Fruit fly (Drosophila melanogaster) whole organism, embryonic: ENCODE data around the gene CG2955.

Experiments used
- Bdp1 ChIP-seq: fragments of 200-800 bp; sonication (Bioruptor generic); optimal IDR thresholded peaks from 3 replicates; lab custom pipeline; 2016; ENCODE audit warnings: missing biosample characterization, missing genetic modification characterization
- Bgb ChIP-seq: fragments of 200-800 bp; sonication (Bioruptor generic); IDR thresholded peaks from 2 replicates; pipeline ENCODE4 v1.3.6; 2022; ENCODE audit warnings: missing biosample characterization, missing genetic modification characterization; ENCODE audit not compliant: partially characterized antibody
- CG10431 ChIP-seq: fragments of 200-800 bp; sonication (Bioruptor generic); optimal IDR thresholded peaks from 3 replicates; lab custom pipeline; 2018; ENCODE audit warnings: missing biosample characterization, mild to moderate bottlenecking, missing genetic modification characterization
- CG11696 ChIP-seq: fragments of 200-800 bp; sonication (Bioruptor generic); IDR thresholded peaks from 2 replicates; pipeline ENCODE4 v1.3.6; 2022; ENCODE audit warnings: missing biosample characterization, missing genetic modification characterization
- CG12104 ChIP-seq: fragments of 200-800 bp; sonication (Bioruptor generic); optimal IDR thresholded peaks from 3 replicates; lab custom pipeline; 2016; ENCODE audit warnings: missing biosample characterization, missing genetic modification characterization
- CG1233 ChIP-seq: fragments of 200-800 bp; sonication (Bioruptor generic); optimal IDR thresholded peaks from 4 replicates; lab custom pipeline; 2018; ENCODE audit warnings: missing biosample characterization, mild to moderate bottlenecking, missing genetic modification characterization
- CG12391 ChIP-seq: fragments of 200-800 bp; sonication (Bioruptor generic); optimal IDR thresholded peaks from 3 replicates; lab custom pipeline; 2018; ENCODE audit warnings: missing biosample characterization, mild to moderate bottlenecking, missing genetic modification characterization, moderate library complexity
- CG13287 ChIP-seq: fragments of 200-800 bp; sonication (Bioruptor generic); IDR thresholded peaks from 2 replicates; pipeline ENCODE4 v1.3.6; 2022; ENCODE audit warnings: missing biosample characterization, missing genetic modification characterization; ENCODE audit not compliant: partially characterized antibody
- CG13424 ChIP-seq: fragments of 200-800 bp; sonication (Bioruptor generic); optimal IDR thresholded peaks from 2 replicates; lab custom pipeline; 2019; ENCODE audit warnings: missing biosample characterization, mild to moderate bottlenecking, missing genetic modification characterization, moderate library complexity
- CG14050 ChIP-seq: fragments of 200-800 bp; sonication (Bioruptor generic); IDR thresholded peaks from 3 replicates; pipeline ENCODE4 v1.3.6; 2022; ENCODE audit warnings: missing biosample characterization, missing genetic modification characterization
- CG14441 ChIP-seq: fragments of 200-800 bp; sonication (Bioruptor generic); IDR thresholded peaks from 2 replicates; pipeline ENCODE4 v1.3.6; 2022; ENCODE audit warnings: missing biosample characterization, missing genetic modification characterization
- CG14667 ChIP-seq: fragments of 200-800 bp; sonication (Bioruptor generic); IDR thresholded peaks from 2 replicates; pipeline ENCODE4 v1.3.6; 2022; ENCODE audit warnings: missing biosample characterization, missing genetic modification characterization
- CG15073 ChIP-seq: fragments of 200-800 bp; sonication (Bioruptor generic); optimal IDR thresholded peaks from 2 replicates; lab custom pipeline; 2016; ENCODE audit warnings: missing biosample characterization, missing genetic modification characterization
- CG16813 ChIP-seq: fragments of 200-800 bp; sonication (Bioruptor generic); IDR thresholded peaks from 3 replicates; pipeline ENCODE4 v1.3.6; 2022; ENCODE audit warnings: missing biosample characterization, missing genetic modification characterization; ENCODE audit not compliant: partially characterized antibody
- CG17829 ChIP-seq: fragments of 200-800 bp; optimal IDR thresholded peaks from 2 replicates; lab custom pipeline; 2019; ENCODE audit warnings: missing biosample characterization, mild to moderate bottlenecking, missing genetic modification characterization, moderate library complexity
- CG18599 ChIP-seq: fragments of 200-800 bp; sonication (Bioruptor generic); optimal IDR thresholded peaks from 3 replicates; lab custom pipeline; 2017; ENCODE audit warnings: missing biosample characterization, missing genetic modification characterization, mild to moderate bottlenecking, moderate library complexity, missing genetic modification reagents
- CG2199 ChIP-seq: fragments of 200-800 bp; sonication (Bioruptor generic); IDR thresholded peaks from 3 replicates; pipeline ENCODE4 v1.3.6; 2022; ENCODE audit warnings: missing biosample characterization, missing genetic modification characterization
- CG2875 ChIP-seq: fragments of 200-800 bp; sonication (Bioruptor generic); optimal IDR thresholded peaks from 2 replicates; lab custom pipeline; 2017; ENCODE audit warnings: missing biosample characterization, mild to moderate bottlenecking, missing genetic modification characterization, missing genetic modification reagents
- CG30431 ChIP-seq: fragments of 200-800 bp; sonication (Bioruptor generic); optimal IDR thresholded peaks from 2 replicates; lab custom pipeline; 2017; ENCODE audit warnings: missing biosample characterization, missing genetic modification characterization
- CG3065 ChIP-seq: fragments of 200-800 bp; sonication (Bioruptor generic); optimal IDR thresholded peaks from 2 replicates; lab custom pipeline; 2016; ENCODE audit warnings: missing biosample characterization, missing genetic modification characterization
- CG3163 ChIP-seq: fragments of 200-800 bp; sonication (Bioruptor generic); optimal IDR thresholded peaks from 3 replicates; lab custom pipeline; 2016; ENCODE audit warnings: missing biosample characterization, missing genetic modification characterization
- CG32532 ChIP-seq: fragments of 200-800 bp; sonication (Bioruptor generic); IDR thresholded peaks from 2 replicates; pipeline ENCODE4 v1.3.6; 2022; ENCODE audit warnings: missing biosample characterization, missing genetic modification characterization
- CG32772 ChIP-seq: fragments of 200-800 bp; sonication (Bioruptor generic); IDR thresholded peaks from 2 replicates; pipeline ENCODE4 v1.3.6; 2022; ENCODE audit warnings: missing biosample characterization, missing genetic modification characterization
- CG3995 ChIP-seq: fragments of 200-800 bp; sonication (Bioruptor generic); optimal IDR thresholded peaks from 3 replicates; lab custom pipeline; 2016; ENCODE audit warnings: missing biosample characterization, missing genetic modification characterization
- CG4707 ChIP-seq: fragments of 200-800 bp; sonication (Bioruptor generic); optimal IDR thresholded peaks from 2 replicates; lab custom pipeline; 2018; ENCODE audit warnings: missing biosample characterization, mild to moderate bottlenecking, missing genetic modification characterization, moderate library complexity
- CG6654 ChIP-seq: fragments of 200-800 bp; sonication (Bioruptor generic); optimal IDR thresholded peaks from 2 replicates; lab custom pipeline; 2017; ENCODE audit warnings: missing biosample characterization, mild to moderate bottlenecking, missing genetic modification characterization
- CG6689 ChIP-seq: fragments of 200-800 bp; sonication (Bioruptor generic); IDR thresholded peaks from 2 replicates; pipeline ENCODE4 v1.3.6; 2022; ENCODE audit warnings: missing biosample characterization, missing genetic modification characterization
- CG7271 ChIP-seq: fragments of 200-800 bp; sonication (Bioruptor generic); optimal IDR thresholded peaks from 2 replicates; lab custom pipeline; 2018; ENCODE audit warnings: missing biosample characterization, mild to moderate bottlenecking, missing genetic modification characterization, moderate library complexity
- CG7786 ChIP-seq: fragments of 200-800 bp; sonication (Bioruptor generic); optimal IDR thresholded peaks from 2 replicates; lab custom pipeline; 2016; ENCODE audit warnings: missing biosample characterization, missing genetic modification characterization
- CG9817 ChIP-seq: fragments of 200-800 bp; sonication (Bioruptor generic); optimal IDR thresholded peaks from 2 replicates; lab custom pipeline; 2018; ENCODE audit warnings: missing biosample characterization, mild to moderate bottlenecking, missing genetic modification characterization, moderate library complexity
- Drgx ChIP-seq: fragments of 200-800 bp; sonication (Bioruptor generic); IDR thresholded peaks from 2 replicates; pipeline ENCODE4 v1.3.6; 2022; ENCODE audit warnings: missing biosample characterization, missing genetic modification characterization
- Optix ChIP-seq: fragments of 200-800 bp; sonication (Bioruptor generic); IDR thresholded peaks from 3 replicates; pipeline ENCODE4 v1.3.6; 2022; ENCODE audit warnings: missing biosample characterization, missing genetic modification characterization
- Sry-δ ChIP-seq: fragments of 200-800 bp; sonication (Bioruptor generic); optimal IDR thresholded peaks from 2 replicates; lab custom pipeline; 2016; ENCODE audit warnings: missing biosample characterization, missing genetic modification characterization
- Trl ChIP-seq, 3 experiments: fragments of >200 bp in 2 of 3; fragments of 200-800 bp in 1 of 3; sonication (Bioruptor generic) in 1 of 3; optimal IDR thresholded peaks; 2 replicates in 1 of 3; 3 replicates in 2 of 3; lab custom pipeline; 2016 to 2017; ENCODE audit warnings: missing biosample characterization in 1 of 3, missing genetic modification characterization in 1 of 3
- bowl ChIP-seq: fragments of 200-800 bp; sonication (Bioruptor generic); IDR thresholded peaks from 2 replicates; pipeline ENCODE4 v1.3.6; 2022; ENCODE audit warnings: missing biosample characterization, missing genetic modification characterization
- chinmo ChIP-seq: fragments of 200-800 bp; sonication (Bioruptor generic); IDR thresholded peaks from 4 replicates; pipeline ENCODE4 v1.3.6; 2022; ENCODE audit warnings: missing biosample characterization, missing genetic modification characterization; ENCODE audit not compliant: partially characterized antibody
- dmrt11E ChIP-seq: fragments of 200-800 bp; sonication (Bioruptor generic); optimal IDR thresholded peaks from 3 replicates; lab custom pipeline; 2018; ENCODE audit warnings: missing biosample characterization, mild to moderate bottlenecking, missing genetic modification characterization, moderate library complexity
- dpn ChIP-seq, 2 experiments: fragments of 200-800 bp; sonication (Bioruptor generic); optimal IDR thresholded peaks; 3 replicates each; lab custom pipeline; 2016; ENCODE audit warnings: missing biosample characterization in 2 of 2, missing genetic modification characterization in 2 of 2
- dysf ChIP-seq: fragments of 200-800 bp; sonication (Bioruptor generic); IDR thresholded peaks from 3 replicates; pipeline ENCODE4 v1.3.6; 2022; ENCODE audit warnings: missing biosample characterization, missing genetic modification characterization
- hth ChIP-seq: fragments of >200 bp; optimal IDR thresholded peaks from 2 replicates; lab custom pipeline; 2017; ENCODE audit warnings: inconsistent platforms
- klu ChIP-seq: fragments of 200-800 bp; sonication (Bioruptor generic); IDR thresholded peaks from 2 replicates; pipeline ENCODE4 v1.3.6; 2022; ENCODE audit warnings: missing biosample characterization, missing genetic modification characterization
- lov ChIP-seq, 2 experiments: fragments of 200-800 bp in 1 of 2; fragments of >200 bp in 1 of 2; sonication (Bioruptor generic) in 1 of 2; IDR thresholded peaks in 1 of 2; optimal IDR thresholded peaks in 1 of 2; 2 replicates in 1 of 2; 3 replicates in 1 of 2; pipeline versions ENCODE4 v1.3.6 to Lab custom; 2017 to 2022; ENCODE audit warnings: missing biosample characterization in 1 of 2, missing genetic modification characterization in 1 of 2
- maf-S ChIP-seq: fragments of 200-800 bp; sonication (Bioruptor generic); optimal IDR thresholded peaks from 2 replicates; lab custom pipeline; 2016; ENCODE audit warnings: missing biosample characterization, missing genetic modification characterization
- nom ChIP-seq: fragments of 200-800 bp; sonication (Bioruptor generic); optimal IDR thresholded peaks from 2 replicates; lab custom pipeline; 2017; ENCODE audit warnings: missing biosample characterization, missing genetic modification characterization, mild to moderate bottlenecking, moderate library complexity, missing genetic modification reagents
- otp ChIP-seq: fragments of 200-800 bp; sonication (Bioruptor generic); IDR thresholded peaks from 3 replicates; pipeline ENCODE4, ENCODE4 v1.3.6; 2022; ENCODE audit warnings: missing biosample characterization, missing genetic modification characterization
- pb ChIP-seq: fragments of 200-800 bp; sonication (Bioruptor generic); optimal IDR thresholded peaks from 3 replicates; lab custom pipeline; 2016; ENCODE audit warnings: missing biosample characterization, missing genetic modification characterization
- pho ChIP-seq: fragments of 200-800 bp; sonication (Bioruptor generic); optimal IDR thresholded peaks from 2 replicates; lab custom pipeline; 2016; ENCODE audit warnings: missing biosample characterization, missing genetic modification characterization
- row ChIP-seq: fragments of 200-800 bp; sonication (Bioruptor generic); IDR thresholded peaks from 3 replicates; pipeline ENCODE4 v1.3.6; 2022; ENCODE audit warnings: missing biosample characterization, missing genetic modification characterization
- sisA ChIP-seq: fragments of 200-800 bp; sonication (Bioruptor generic); IDR thresholded peaks from 2 replicates; pipeline ENCODE4 v1.3.6; 2022; ENCODE audit warnings: missing biosample characterization, missing genetic modification characterization
- sob ChIP-seq: fragments of 200-800 bp; sonication (Bioruptor generic); IDR thresholded peaks from 2 replicates; pipeline ENCODE4 v1.3.6; 2022; ENCODE audit warnings: missing biosample characterization, missing genetic modification characterization
- stwl ChIP-seq: fragments of 200-800 bp; sonication (Bioruptor generic); optimal IDR thresholded peaks from 3 replicates; lab custom pipeline; 2018; ENCODE audit warnings: missing biosample characterization, mild to moderate bottlenecking, missing genetic modification characterization, moderate library complexity
- zfh1 ChIP-seq: fragments of 200-800 bp; sonication (Bioruptor generic); IDR thresholded peaks from 3 replicates; pipeline ENCODE4 v1.3.6; 2022; ENCODE audit warnings: missing biosample characterization, missing genetic modification characterization

Gene CG2955

dm6 chr2L:4133078-4133477 lies 16.0 kb upstream of the CG2955 start (continued):
- TF ChIP-seq CG32772 (GFP tag; lab: Robert Waterston, UW) (peak; percentile 68), CG3995 (no peak), CG15073 (GFP tag; lab: Kevin White, UChicago) (no peak), CG14441 (GFP tag; lab: Robert Waterston, UW) (peak; percentile 43), Bdp1 (GFP tag; lab: Kevin White, UChicago) (no peak), Trl (optimal IDR thresholded peaks at IDR 0.05; lab: Kevin White, UChicago) (no peak), Trl (GFP tag; optimal IDR thresholded peaks at IDR 0.05; lab: Kevin White, UChicago) (no peak), CG11696 (GFP tag; lab: Robert Waterston, UW) (peak; percentile 63; the same call in 1 of the 2 replicates), dmrt11E (tag; lab: Kevin White, UChicago) (no peak), zfh1 (GFP tag; lab: Robert Waterston, UW) (no peak), pb (GFP tag; lab: Kevin White, UChicago) (no peak), lov (optimal IDR thresholded peaks at IDR 0.05; lab: Kevin White, UChicago) (no peak), lov (GFP tag; IDR thresholded peaks at IDR 0.05; lab: Robert Waterston, UW) (peak; percentile 81), otp (no peak), klu (GFP tag; lab: Robert Waterston, UW) (no peak), CG6654 (no peak), nom (GFP tag; lab: Kevin White, UChicago) (no peak), CG7786 (no peak), CG14050 (GFP tag; lab: Robert Waterston, UW) (no peak), CG2875 (GFP tag; lab: Kevin White, UChicago) (no peak), CG1233 (peak; percentile 50), CG10431 (GFP tag; lab: Kevin White, UChicago) (no peak), bowl (peak; percentile 37; the same call in 1 of the 2 replicates), CG17829 (tag; lab: Kevin White, UChicago) (peak; percentile 63), sisA (GFP tag; lab: Robert Waterston, UW) (peak; percentile 40; the same call in 1 of the 2 replicates), CG16813 (GFP tag; lab: Robert Waterston, UW) (no peak), Bgb (GFP tag; lab: Robert Waterston, UW) (no peak), CG14667 (GFP tag; lab: Robert Waterston, UW) (peak; percentile 70), CG30431 (GFP tag; lab: Kevin White, UChicago) (no peak), maf-S (peak; percentile 18), CG9817 (tag; lab: Kevin White, UChicago) (no peak), dpn (GFP tag; optimal IDR thresholded peaks at IDR 0.05; lab: Kevin White, UChicago) (no peak), sob (GFP tag; lab: Robert Waterston, UW) (no peak)

- peak; percentile 50 for TF ChIP-seq CG6689 (GFP tag; lab: Robert Waterston, UW)
- no peak for TF ChIP-seq pho (GFP tag; lab: Kevin White, UChicago)
- no peak for TF ChIP-seq stwl
- TF ChIP-seq Drgx (GFP tag; lab: Robert Waterston, UW): no peak
- no peak for TF ChIP-seq CG13287 (GFP tag; lab: Robert Waterston, UW)
- TF ChIP-seq CG7271: no peak
- TF ChIP-seq Sry-δ (GFP tag; lab: Kevin White, UChicago): no peak
- TF ChIP-seq CG12391: peak; percentile 4
- no peak for TF ChIP-seq dysf (GFP tag; lab: Robert Waterston, UW)
- TF ChIP-seq hth (lab: Kevin White, UChicago): no peak
- TF ChIP-seq CG4707 (GFP tag; lab: Kevin White, UChicago): no peak
- peak; percentile 33; the same call in 1 of the 3 replicates for TF ChIP-seq row (GFP tag; lab: Robert Waterston, UW)
- no peak for TF ChIP-seq CG3163 (GFP tag; lab: Kevin White, UChicago)
- TF ChIP-seq CG13424 (tag; lab: Kevin White, UChicago): no peak
- no peak for TF ChIP-seq chinmo (GFP tag; lab: Robert Waterston, UW)
- TF ChIP-seq CG3995: no peak
- no peak for TF ChIP-seq Optix
- no peak for TF ChIP-seq CG2199 (GFP tag; lab: Robert Waterston, UW)
- peak; percentile 47 for TF ChIP-seq CG18599 (GFP tag; lab: Kevin White, UChicago)
- no peak for TF ChIP-seq CG3065 (GFP tag; lab: Kevin White, UChicago)
- 0 out of 2 replicates have a peak, but pooled peaks have one; percentile 10 for TF ChIP-seq CG32532 (GFP tag; lab: Robert Waterston, UW)
- TF ChIP-seq CG12104: no peak
Measured at dm6 chr2L:4133960-4134359, 15.1 kb upstream of the CG2955 start.
